Worm (Caenorhabditis elegans) whole organism, L3 larva: ENCODE measurements around the gene F40G9.18.

Experiments used
- ZK546.5 ChIP-seq: sonication (generic microtip); optimal IDR thresholded peaks from 2 replicates; lab custom pipeline; 2017; ENCODE audit warnings: missing biosample characterization, missing genetic modification characterization
- ama-1 ChIP-seq: fragments of 150-350 bp; optimal IDR thresholded peaks from 2 replicates; lab custom pipeline; 2018
- ceh-16 ChIP-seq: sonication (generic microtip); optimal IDR thresholded peaks from 2 replicates; lab custom pipeline; 2017; ENCODE audit warnings: missing biosample characterization, missing genetic modification characterization
- ceh-28 ChIP-seq: fragments of 150-350 bp; optimal IDR thresholded peaks from 2 replicates; lab custom pipeline; 2014; ENCODE audit warnings: missing biosample characterization, missing genetic modification reagents, missing genetic modification characterization
- ceh-82 ChIP-seq: fragments of 150-350 bp; optimal IDR thresholded peaks from 2 replicates; lab custom pipeline; 2014; ENCODE audit warnings: missing biosample characterization, missing genetic modification characterization
- ceh-9 ChIP-seq: sonication (generic microtip); optimal IDR thresholded peaks from 2 replicates; lab custom pipeline; 2018; ENCODE audit warnings: missing biosample characterization, missing genetic modification characterization
- daf-12 ChIP-seq: fragments of 150-350 bp; optimal IDR thresholded peaks from 2 replicates; lab custom pipeline; 2014; ENCODE audit warnings: missing biosample characterization, missing genetic modification reagents, missing genetic modification characterization
- egl-27 ChIP-seq: sonication (generic microtip); optimal IDR thresholded peaks from 4 replicates; lab custom pipeline; 2017; ENCODE audit warnings: missing biosample characterization, missing genetic modification reagents, missing genetic modification characterization
- egl-5 ChIP-seq: fragments of 150-350 bp; optimal IDR thresholded peaks from 2 replicates; lab custom pipeline; 2017; ENCODE audit warnings: missing biosample characterization, missing genetic modification reagents, missing genetic modification characterization, inconsistent platforms
- elt-1 ChIP-seq: fragments of 150-350 bp; optimal IDR thresholded peaks from 2 replicates; lab custom pipeline; 2014; ENCODE audit warnings: missing biosample characterization, missing genetic modification characterization
- elt-2 ChIP-seq: sonication (generic microtip); optimal IDR thresholded peaks from 2 replicates; lab custom pipeline; 2016; ENCODE audit warnings: missing genetic modification reagents, mild to moderate bottlenecking, missing genetic modification characterization, missing compliant biosample characterization
- eor-1 ChIP-seq, 2 experiments: fragments of 150-350 bp; optimal IDR thresholded peaks; 2 replicates each; lab custom pipeline; 2014 to 2018; ENCODE audit warnings: missing biosample characterization in 2 of 2, missing genetic modification characterization in 2 of 2
- fkh-10 ChIP-seq: sonication (generic microtip); optimal IDR thresholded peaks from 2 replicates; lab custom pipeline; 2017; ENCODE audit warnings: missing biosample characterization, missing genetic modification reagents, missing genetic modification characterization
- fkh-2 ChIP-seq: fragments of 150-350 bp; optimal IDR thresholded peaks from 2 replicates; lab custom pipeline; 2014; ENCODE audit warnings: missing biosample characterization, missing genetic modification reagents, missing genetic modification characterization
- hmg-11 ChIP-seq: sonication (generic microtip); optimal IDR thresholded peaks from 2 replicates; lab custom pipeline; 2016; ENCODE audit warnings: missing genetic modification characterization, missing compliant biosample characterization
- lin-15B ChIP-seq: fragments of 150-350 bp; optimal IDR thresholded peaks from 2 replicates; lab custom pipeline; 2014; ENCODE audit warnings: missing biosample characterization, missing genetic modification characterization
- mdl-1 ChIP-seq: fragments of 150-350 bp; optimal IDR thresholded peaks from 2 replicates; lab custom pipeline; 2014; ENCODE audit warnings: missing biosample characterization, missing genetic modification characterization
- nfya-1 ChIP-seq: sonication (generic microtip); optimal IDR thresholded peaks from 2 replicates; lab custom pipeline; 2017; ENCODE audit warnings: missing genetic modification characterization, mild to moderate bottlenecking, missing compliant biosample characterization, antibody characterized with exemption, moderate library complexity; ENCODE audit not compliant: insufficient read depth
- nhr-11 ChIP-seq: fragments of 150-350 bp; optimal IDR thresholded peaks from 2 replicates; lab custom pipeline; 2014; ENCODE audit warnings: missing biosample characterization, missing genetic modification characterization
- nhr-67 ChIP-seq: fragments of 150-350 bp; optimal IDR thresholded peaks from 2 replicates; lab custom pipeline; 2014; ENCODE audit warnings: missing biosample characterization, missing genetic modification characterization
- nhr-76 ChIP-seq: fragments of 150-350 bp; sonication (generic microtip); optimal IDR thresholded peaks from 5 replicates; lab custom pipeline; 2014; ENCODE audit warnings: missing biosample characterization, missing genetic modification characterization
- nhr-77 ChIP-seq: fragments of 150-350 bp; optimal IDR thresholded peaks from 2 replicates; lab custom pipeline; 2014; ENCODE audit warnings: missing biosample characterization, missing genetic modification characterization
- pha-4 ChIP-seq: fragments of 150-350 bp; optimal IDR thresholded peaks from 2 replicates; lab custom pipeline; 2014; ENCODE audit warnings: missing biosample characterization, missing genetic modification reagents, missing genetic modification characterization
- pqm-1 ChIP-seq: fragments of 150-350 bp; optimal IDR thresholded peaks from 2 replicates; lab custom pipeline; 2017; ENCODE audit warnings: missing biosample characterization, missing genetic modification characterization, inconsistent platforms
- sea-2 ChIP-seq: fragments of 150-350 bp; sonication (generic microtip); optimal IDR thresholded peaks from 4 replicates; lab custom pipeline; 2014; ENCODE audit warnings: missing biosample characterization, missing genetic modification reagents, missing genetic modification characterization
- skn-1 ChIP-seq: fragments of 150-350 bp; optimal IDR thresholded peaks from 2 replicates; lab custom pipeline; 2014; ENCODE audit warnings: missing biosample characterization, missing genetic modification characterization
- snpc-4 ChIP-seq: fragments of 150-350 bp; optimal IDR thresholded peaks from 2 replicates; lab custom pipeline; 2014; ENCODE audit warnings: missing biosample characterization, missing genetic modification characterization
- tbx-2 ChIP-seq: sonication (generic microtip); optimal IDR thresholded peaks from 2 replicates; lab custom pipeline; 2016; ENCODE audit warnings: mild to moderate bottlenecking, missing genetic modification characterization, missing compliant biosample characterization
- unc-39 ChIP-seq: sonication (generic microtip); optimal IDR thresholded peaks from 4 replicates; lab custom pipeline; 2017; ENCODE audit warnings: missing biosample characterization, missing genetic modification characterization
- unc-62 ChIP-seq: fragments of 150-350 bp; sonication (generic microtip); optimal IDR thresholded peaks from 4 replicates; lab custom pipeline; 2014; ENCODE audit warnings: missing biosample characterization, missing genetic modification reagents, missing genetic modification characterization
- zag-1 ChIP-seq: fragments of 150-350 bp; optimal IDR thresholded peaks from 2 replicates; lab custom pipeline; 2014; ENCODE audit warnings: missing biosample characterization, missing genetic modification characterization
- ztf-11 ChIP-seq: fragments of 150-350 bp; optimal IDR thresholded peaks from 2 replicates; lab custom pipeline; 2014; ENCODE audit warnings: missing biosample characterization, missing genetic modification characterization

Gene F40G9.18

DNA sequence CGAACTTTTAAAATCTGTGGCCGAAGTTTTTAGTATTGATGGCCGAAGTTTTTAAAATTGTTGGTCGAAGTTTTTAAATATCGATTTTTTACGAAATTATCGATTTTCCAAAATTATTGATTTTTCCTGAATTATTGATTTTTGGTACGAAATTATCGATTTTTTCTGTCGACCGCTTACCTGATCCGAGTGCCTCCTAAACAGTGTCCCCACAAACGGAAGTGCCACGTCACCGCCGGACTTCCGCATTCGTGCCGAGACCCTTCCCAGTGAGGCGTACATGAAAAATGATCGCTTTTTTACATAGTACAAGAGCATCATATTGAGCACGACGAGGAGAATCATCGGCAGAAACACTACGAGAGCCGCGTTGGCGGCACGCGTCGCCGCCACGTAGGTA, 34.6 kb upstream of the F40G9.18 start:
- TF ChIP-seq ceh-28 (peak; percentile 96), ZK546.5 (tag; lab: Kevin White, UChicago) (no peak)

DNA sequence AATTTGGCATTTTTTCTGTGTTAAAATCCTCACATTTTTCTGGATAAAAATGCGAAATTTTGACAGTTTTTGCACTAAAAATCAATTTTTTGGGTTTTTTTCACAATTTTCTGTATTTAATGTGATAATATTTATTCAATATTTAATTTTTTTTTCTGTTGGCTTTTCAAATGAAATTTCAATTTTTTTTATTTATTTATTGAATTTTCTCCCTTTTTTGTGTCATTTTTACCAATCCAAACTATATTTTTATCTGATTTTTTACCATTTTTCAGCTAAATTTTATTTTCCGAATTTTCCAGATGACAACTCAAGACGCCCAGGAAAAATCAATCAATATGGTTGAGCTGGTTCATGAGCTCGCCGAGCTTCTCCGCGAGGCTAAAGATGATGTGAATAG, 24.8 kb upstream of the F40G9.18 start, which contains the start of gene F40G9.17:
Gene F40G9.17, plus strand, starts transcription at position 301 of the 400 bp plus-strand sequence.
- no peak for TF ChIP-seq zag-1 (tag; lab: Kevin White, UChicago)
- no peak for TF ChIP-seq unc-62 (GFP tag; lab: Kevin White, UChicago)
- TF ChIP-seq mdl-1 (tag; lab: Kevin White, UChicago): no peak
- no peak for TF ChIP-seq nhr-67 (tag; lab: Kevin White, UChicago)
- TF ChIP-seq fkh-10 (GFP tag; lab: Kevin White, UChicago): no peak
- TF ChIP-seq unc-39: no peak
- TF ChIP-seq ceh-16 (tag; lab: Kevin White, UChicago): no peak
- no peak for TF ChIP-seq daf-12
- no peak for TF ChIP-seq eor-1 (tag; optimal IDR thresholded peaks at IDR 0.05; lab: Kevin White, UChicago)
- no peak for TF ChIP-seq ama-1
- no peak for TF ChIP-seq ztf-11 (tag; lab: Kevin White, UChicago)
- no peak for TF ChIP-seq elt-1
- no peak for TF ChIP-seq sea-2 (GFP tag; lab: Kevin White, UChicago)
- no peak for TF ChIP-seq egl-27 (tag; lab: Kevin White, UChicago)
- no peak for TF ChIP-seq egl-5 (tag; lab: Kevin White, UChicago)
- no peak for TF ChIP-seq hmg-11 (tag; lab: Kevin White, UChicago)
- no peak for TF ChIP-seq nfya-1
- TF ChIP-seq ceh-9 (tag; lab: Kevin White, UChicago): no peak
- TF ChIP-seq pqm-1 (tag; lab: Kevin White, UChicago): no peak
- TF ChIP-seq, all 47 proteins: peak for 0

DNA sequence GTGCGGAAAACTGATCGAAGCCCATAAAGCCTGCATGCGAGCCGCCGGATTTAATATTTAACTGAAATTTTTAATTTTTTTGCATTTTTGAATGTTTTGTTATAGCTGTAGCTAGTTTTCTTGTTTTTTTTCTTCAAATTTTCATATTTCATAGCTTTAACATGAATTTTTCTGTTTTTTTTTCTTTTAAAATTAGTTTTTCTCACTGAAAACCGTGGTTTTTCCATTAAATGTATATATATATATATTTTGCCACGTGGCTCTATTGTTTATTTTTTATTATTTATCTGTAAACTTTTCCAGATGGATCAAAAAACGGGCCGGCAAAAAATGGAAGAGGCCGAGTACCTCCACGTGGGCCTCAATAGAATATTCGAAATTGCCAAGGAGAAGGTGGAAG, 22.4 kb upstream of the F40G9.18 start, which contains the start of gene sec-20:
Gene sec-20, plus strand, starts transcription at position 301 of the 400 bp plus-strand sequence.
- no peak for TF ChIP-seq lin-15B (tag; lab: Kevin White, UChicago)
- TF ChIP-seq ceh-28: no peak
- TF ChIP-seq ceh-9 (tag; lab: Kevin White, UChicago): no peak
- no peak for TF ChIP-seq daf-12
- no peak for TF ChIP-seq ama-1
- no peak for TF ChIP-seq unc-62 (GFP tag; lab: Kevin White, UChicago)
- no peak for TF ChIP-seq fkh-2 (tag; lab: Kevin White, UChicago)
- TF ChIP-seq nhr-11: no peak
- TF ChIP-seq elt-2 (tag; lab: Kevin White, UChicago): no peak
- no peak for TF ChIP-seq zag-1 (tag; lab: Kevin White, UChicago)
- no peak for TF ChIP-seq pha-4 (tag; lab: Kevin White, UChicago)
- no peak for TF ChIP-seq unc-39
- no peak for TF ChIP-seq skn-1 (tag; lab: Kevin White, UChicago)
- TF ChIP-seq sea-2 (GFP tag; lab: Kevin White, UChicago): no peak
- TF ChIP-seq nhr-76: no peak
- TF ChIP-seq egl-5 (tag; lab: Kevin White, UChicago): no peak
- TF ChIP-seq nhr-77 (tag; lab: Kevin White, UChicago): no peak
- no peak for TF ChIP-seq eor-1 (tag; optimal IDR thresholded peaks at IDR 0.05; lab: Kevin White, UChicago)

DNA sequence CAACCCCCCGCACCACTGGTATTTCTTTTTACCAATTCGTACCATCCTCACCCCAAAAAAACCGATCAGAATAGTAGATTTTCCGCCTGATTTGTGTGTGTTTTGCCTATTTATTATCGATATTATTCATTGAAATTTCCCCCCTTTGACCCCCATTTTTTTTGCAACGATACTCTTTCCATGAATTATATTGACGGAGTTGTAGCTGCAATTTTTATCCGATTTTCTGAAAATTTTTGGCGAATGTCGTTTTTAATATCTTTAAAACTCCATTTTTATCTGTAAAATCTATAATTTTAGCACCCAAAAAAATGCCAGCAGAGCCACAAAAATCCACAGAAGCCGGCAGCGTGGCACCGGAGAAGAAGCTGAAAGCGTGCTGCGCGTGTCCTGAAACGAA, 21.3 kb upstream of the F40G9.18 start, which contains the start of gene cox-17:
Gene cox-17, plus strand, starts transcription at position 301 of the 400 bp plus-strand sequence.
- TF ChIP-seq sea-2 (GFP tag; lab: Kevin White, UChicago) (no peak), elt-2 (tag; lab: Kevin White, UChicago) (peak; percentile 6)

DNA sequence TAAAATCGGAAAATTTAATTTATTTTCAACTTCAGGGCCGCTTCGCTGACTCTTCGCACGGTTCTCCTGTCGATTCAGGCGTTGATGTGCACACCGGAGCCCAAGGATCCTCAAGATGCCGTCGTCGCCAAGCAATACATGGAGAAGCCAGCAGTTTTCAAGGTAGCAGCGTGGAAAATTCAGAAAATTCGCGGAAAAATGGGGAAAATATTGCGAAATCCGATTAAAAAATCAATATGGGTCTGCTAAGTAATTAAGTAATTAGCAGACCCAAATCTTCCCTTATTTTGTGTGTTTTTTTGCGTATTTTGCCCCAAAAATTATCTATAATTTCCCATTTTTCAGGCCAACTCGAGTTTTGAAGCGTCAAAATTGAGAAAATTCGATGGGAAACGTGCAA, 19.9 kb upstream of the F40G9.18 start:
- no peak for TF ChIP-seq tbx-2 (tag; lab: Kevin White, UChicago)
- TF ChIP-seq ceh-9 (tag; lab: Kevin White, UChicago): no peak
- TF ChIP-seq eor-1 (tag; optimal IDR thresholded peaks at IDR 0.05; lab: Kevin White, UChicago): no peak
- no peak for TF ChIP-seq nhr-76
- no peak for TF ChIP-seq mdl-1 (tag; lab: Kevin White, UChicago)

DNA sequence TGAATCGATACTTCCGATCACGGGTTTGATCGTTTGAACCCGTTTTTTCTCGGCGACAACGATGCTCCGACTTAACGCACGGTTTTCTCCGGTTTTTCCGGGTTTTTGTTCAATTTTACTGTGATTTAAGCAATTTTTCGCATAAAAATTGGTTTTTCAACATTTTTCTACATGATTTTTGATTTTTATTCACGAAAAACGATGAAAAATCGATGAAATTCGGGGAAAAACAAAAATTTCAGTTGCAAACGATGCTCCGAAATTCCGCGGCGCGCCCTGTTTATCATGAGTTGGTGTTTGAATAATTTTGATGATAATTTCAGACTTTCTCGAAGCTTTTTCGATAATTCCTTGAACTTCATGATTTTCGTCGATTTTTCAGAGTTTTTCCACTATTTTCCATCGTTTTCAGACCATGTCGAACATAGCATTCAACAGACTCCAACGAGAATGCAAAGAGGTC, 19.1 kb upstream of the F40G9.18 start, which contains the start of gene ubc-20:
Gene ubc-20, plus strand, starts transcription at position 413 of the 463 bp plus-strand sequence.
- TF ChIP-seq unc-39 (no peak), pha-4 (tag; lab: Kevin White, UChicago) (peak; percentile 51), hmg-11 (tag; lab: Kevin White, UChicago) (peak; percentile 39), nfya-1 (peak; percentile 29), ceh-82 (tag; lab: Kevin White, UChicago) (no peak), elt-2 (tag; lab: Kevin White, UChicago) (peak; percentile 42), skn-1 (tag; lab: Kevin White, UChicago) (peak; percentile 14), lin-15B (tag; lab: Kevin White, UChicago) (peak; percentile 15), snpc-4 (tag; lab: Kevin White, UChicago) (no peak)
